Worm (Caenorhabditis elegans) whole organism, L1 larva: ENCODE data around the gene asna-1.

Source experiments
- F16B12.6 ChIP-seq: fragments of 150-350 bp; optimal IDR thresholded peaks from 2 replicates; lab custom pipeline; 2014; ENCODE audit warnings: missing biosample characterization, missing genetic modification characterization
- alr-1 ChIP-seq: fragments of 200-800 bp; sonication (Bioruptor generic); optimal IDR thresholded peaks from 2 replicates; lab custom pipeline; 2018; ENCODE audit warnings: borderline replicate concordance, mild to moderate bottlenecking, missing genetic modification characterization, missing compliant biosample characterization
- ama-1 ChIP-seq: fragments of 150-350 bp; optimal IDR thresholded peaks from 2 replicates; lab custom pipeline; 2014
- blmp-1 ChIP-seq: fragments of 150-350 bp; optimal IDR thresholded peaks from 2 replicates; lab custom pipeline; 2014; ENCODE audit warnings: missing biosample characterization, missing genetic modification characterization
- ceh-63 ChIP-seq: fragments of 200-800 bp; sonication (Bioruptor generic); optimal IDR thresholded peaks from 2 replicates; lab custom pipeline; 2018; ENCODE audit warnings: mild to moderate bottlenecking, missing genetic modification characterization, missing compliant biosample characterization
- ceh-8 ChIP-seq: fragments of 200-800 bp; sonication (Bioruptor generic); optimal IDR thresholded peaks from 2 replicates; lab custom pipeline; 2018; ENCODE audit warnings: mild to moderate bottlenecking, missing genetic modification characterization, moderate library complexity, missing compliant biosample characterization
- ceh-82 ChIP-seq, 3 experiments: fragments of 150-350 bp in 1 of 3; sonication (generic microtip) in 2 of 3; optimal IDR thresholded peaks; 2 replicates each; lab custom pipeline; 2014 to 2017; ENCODE audit warnings: missing biosample characterization in 3 of 3, missing genetic modification characterization in 3 of 3
- ceh-88 ChIP-seq: fragments of 200-800 bp; sonication (Bioruptor generic); IDR thresholded peaks from 2 replicates; pipeline ENCODE4 v1.3.6; 2022; ENCODE audit warnings: missing genetic modification characterization, missing compliant biosample characterization
- dpl-1 ChIP-seq, 3 experiments: fragments of 150-350 bp in 2 of 3; sonication (generic microtip) in 1 of 3; optimal IDR thresholded peaks; 2 replicates each; lab custom pipeline; 2014 to 2017; ENCODE audit warnings: missing biosample characterization in 3 of 3, missing genetic modification characterization in 3 of 3, missing genetic modification reagents in 3 of 3
- efl-1 ChIP-seq, 4 experiments: fragments of 150-350 bp; optimal IDR thresholded peaks in 3 of 4; peaks in 1 of 4; 1 replicate in 1 of 4; 2 replicates in 3 of 4; lab custom pipeline; 2014; ENCODE audit warnings: missing biosample characterization in 2 of 4, missing genetic modification characterization in 2 of 4, missing genetic modification reagents in 2 of 4
- egl-13 ChIP-seq: sonication (generic microtip); optimal IDR thresholded peaks from 2 replicates; lab custom pipeline; 2016; ENCODE audit warnings: missing genotype, missing genetic modification reagents, missing genetic modification characterization, missing compliant biosample characterization
- egl-27 ChIP-seq, 2 experiments: fragments of 150-350 bp in 1 of 2; sonication (generic microtip); optimal IDR thresholded peaks; 3 replicates each; lab custom pipeline; 2017 to 2018; ENCODE audit warnings: missing biosample characterization in 2 of 2, missing genetic modification characterization in 2 of 2, missing genetic modification reagents in 2 of 2
- ets-5 ChIP-seq: fragments of 200-800 bp; sonication (Bioruptor generic); IDR thresholded peaks from 2 replicates; pipeline ENCODE4 v1.3.6; 2022; ENCODE audit warnings: missing genetic modification characterization, missing compliant biosample characterization
- grh-1 ChIP-seq: fragments of 200-800 bp; sonication (Bioruptor generic); IDR thresholded peaks from 2 replicates; pipeline ENCODE4 v1.3.6; 2022; ENCODE audit warnings: missing genetic modification reagents, missing genetic modification characterization, missing compliant biosample characterization
- hlh-4 ChIP-seq: sonication (generic microtip); optimal IDR thresholded peaks from 2 replicates; lab custom pipeline; 2016; ENCODE audit warnings: mild to moderate bottlenecking, missing genetic modification characterization, missing compliant biosample characterization
- hpl-2 ChIP-seq: fragments of 150-350 bp; optimal IDR thresholded peaks from 2 replicates; lab custom pipeline; 2014; ENCODE audit warnings: missing biosample characterization, missing genetic modification reagents, missing genetic modification characterization
- irx-1 ChIP-seq: sonication (generic microtip); optimal IDR thresholded peaks from 2 replicates; lab custom pipeline; 2016; ENCODE audit warnings: missing genetic modification characterization, missing compliant biosample characterization
- lin-13 ChIP-seq: fragments of 150-350 bp; optimal IDR thresholded peaks from 2 replicates; lab custom pipeline; 2014; ENCODE audit warnings: missing biosample characterization, missing genetic modification reagents, missing genetic modification characterization
- lsy-2 ChIP-seq, 2 experiments: fragments of 150-350 bp; optimal IDR thresholded peaks; 2 replicates each; lab custom pipeline; 2014; ENCODE audit warnings: missing biosample characterization in 2 of 2, missing genetic modification characterization in 2 of 2
- mab-9 ChIP-seq: fragments of 200-800 bp; sonication (Bioruptor generic); IDR thresholded peaks from 2 replicates; pipeline ENCODE4 v1.3.6; 2022; ENCODE audit warnings: missing genetic modification reagents, missing genetic modification characterization, missing compliant biosample characterization
- mdl-1 ChIP-seq, 2 experiments: fragments of 150-350 bp; optimal IDR thresholded peaks; 2 replicates each; lab custom pipeline; 2014 to 2017; ENCODE audit warnings: missing biosample characterization in 2 of 2, missing genetic modification characterization in 2 of 2, inconsistent platforms in 1 of 2
- mef-2 ChIP-seq: fragments of 150-350 bp; optimal IDR thresholded peaks from 2 replicates; lab custom pipeline; 2014; ENCODE audit warnings: missing biosample characterization, missing genetic modification characterization
- mep-1 ChIP-seq: fragments of 150-350 bp; optimal IDR thresholded peaks from 2 replicates; lab custom pipeline; 2014; ENCODE audit warnings: missing biosample characterization, missing genetic modification characterization
- nhr-19 ChIP-seq: fragments of 200-800 bp; sonication (Bioruptor generic); conservative IDR thresholded peaks from 2 replicates; pipeline ENCODE4 v1.3.6; 2022; ENCODE audit warnings: missing genetic modification characterization, missing compliant biosample characterization
- nhr-28 ChIP-seq: fragments of 150-350 bp; optimal IDR thresholded peaks from 2 replicates; lab custom pipeline; 2014; ENCODE audit warnings: missing biosample characterization, missing genetic modification characterization
- nhr-47 ChIP-seq: sonication (generic microtip); optimal IDR thresholded peaks from 2 replicates; lab custom pipeline; 2016; ENCODE audit warnings: mild to moderate bottlenecking, missing genetic modification characterization, moderate library complexity, missing compliant biosample characterization
- nhr-71 ChIP-seq: sonication (generic microtip); optimal IDR thresholded peaks from 2 replicates; lab custom pipeline; 2016; ENCODE audit warnings: mild to moderate bottlenecking, missing genetic modification characterization, moderate library complexity, missing compliant biosample characterization
- nhr-90 ChIP-seq: sonication (generic microtip); optimal IDR thresholded peaks from 2 replicates; lab custom pipeline; 2016; ENCODE audit warnings: mild to moderate bottlenecking, missing genetic modification characterization, missing compliant biosample characterization; ENCODE audit not compliant: poor library complexity
- pag-3 ChIP-seq: sonication (generic microtip); optimal IDR thresholded peaks from 2 replicates; lab custom pipeline; 2017; ENCODE audit warnings: missing genetic modification characterization, mild to moderate bottlenecking, missing compliant biosample characterization, antibody characterized with exemption, borderline replicate concordance; ENCODE audit not compliant: insufficient read depth
- pax-3 ChIP-seq: fragments of 200-800 bp; sonication (Bioruptor generic); optimal IDR thresholded peaks from 2 replicates; lab custom pipeline; 2018; ENCODE audit warnings: mild to moderate bottlenecking, missing genetic modification characterization, moderate library complexity, missing compliant biosample characterization
- pqm-1 ChIP-seq: sonication (generic microtip); optimal IDR thresholded peaks from 3 replicates; lab custom pipeline; 2017; ENCODE audit warnings: missing biosample characterization, missing genetic modification characterization
- rnt-1 ChIP-seq: sonication (generic microtip); optimal IDR thresholded peaks from 2 replicates; lab custom pipeline; 2016; ENCODE audit warnings: mild to moderate bottlenecking, missing genetic modification characterization, moderate library complexity, missing compliant biosample characterization
- skn-1 ChIP-seq: fragments of 150-350 bp; optimal IDR thresholded peaks from 2 replicates; lab custom pipeline; 2014; ENCODE audit warnings: missing biosample characterization, missing genetic modification characterization
- snpc-4 ChIP-seq: fragments of 150-350 bp; optimal IDR thresholded peaks from 2 replicates; lab custom pipeline; 2014; ENCODE audit warnings: missing biosample characterization, missing genetic modification characterization
- snu-23 ChIP-seq: sonication (generic microtip); optimal IDR thresholded peaks from 2 replicates; lab custom pipeline; 2016; ENCODE audit warnings: missing genetic modification characterization, missing compliant biosample characterization
- sox-4 ChIP-seq: sonication (generic microtip); optimal IDR thresholded peaks from 2 replicates; lab custom pipeline; 2016; ENCODE audit warnings: missing genetic modification characterization, missing compliant biosample characterization
- sptf-1 ChIP-seq: fragments of 150-350 bp; optimal IDR thresholded peaks from 2 replicates; lab custom pipeline; 2014; ENCODE audit warnings: missing biosample characterization, missing genetic modification characterization
- tbx-2 ChIP-seq: sonication (generic microtip); optimal IDR thresholded peaks from 2 replicates; lab custom pipeline; 2016; ENCODE audit warnings: missing genetic modification characterization, missing compliant biosample characterization
- tlp-1 ChIP-seq: fragments of 150-350 bp; optimal IDR thresholded peaks from 2 replicates; lab custom pipeline; 2014; ENCODE audit warnings: missing biosample characterization, missing genetic modification characterization
- unc-30 ChIP-seq: sonication (generic microtip); optimal IDR thresholded peaks from 2 replicates; lab custom pipeline; 2017; ENCODE audit warnings: missing biosample characterization, missing genetic modification characterization
- unc-86 ChIP-seq: sonication (generic microtip); optimal IDR thresholded peaks from 2 replicates; lab custom pipeline; 2016; ENCODE audit warnings: missing genetic modification characterization, missing compliant biosample characterization
- unc-98 ChIP-seq: fragments of 200-800 bp; sonication (Bioruptor generic); IDR thresholded peaks from 2 replicates; pipeline ENCODE4 v1.3.6; 2022; ENCODE audit warnings: missing genetic modification characterization, missing compliant biosample characterization
- zag-1 ChIP-seq: fragments of 150-350 bp; optimal IDR thresholded peaks from 2 replicates; lab custom pipeline; 2014; ENCODE audit warnings: missing biosample characterization, missing genetic modification characterization
- zip-4 ChIP-seq: fragments of 200-800 bp; sonication (Bioruptor generic); optimal IDR thresholded peaks from 2 replicates; lab custom pipeline; 2018; ENCODE audit warnings: mild to moderate bottlenecking, missing genetic modification characterization, moderate library complexity, missing compliant biosample characterization
- ztf-4 ChIP-seq: fragments of 150-350 bp; optimal IDR thresholded peaks from 2 replicates; lab custom pipeline; 2014; ENCODE audit warnings: missing biosample characterization, missing genetic modification characterization

Gene asna-1

ce11 chrIII:8865294-8865766 is 29.6 kb upstream of the asna-1 start (continued):
- TF ChIP-seq efl-1 (optimal IDR thresholded peaks at IDR 0.05; lab: Kevin White, UChicago): peak; percentile 38 to 45
- peak; percentile 36 to 91 for TF ChIP-seq efl-1 (GFP tag; optimal IDR thresholded peaks at IDR 0.05 in 1 of 2; lab: Kevin White, UChicago)
- peak; percentile 69 for TF ChIP-seq grh-1
- no peak for TF ChIP-seq pqm-1
- no peak for TF ChIP-seq unc-86
- peak; percentile 18 for TF ChIP-seq F16B12.6 (tag; lab: Kevin White, UChicago)
- no peak for TF ChIP-seq ets-5 (GFP tag; lab: Robert Waterston, UW)
- TF ChIP-seq ztf-4 (tag; lab: Kevin White, UChicago): peak; percentile 56
- no peak for TF ChIP-seq tlp-1 (tag; lab: Kevin White, UChicago)
- peak; percentile 54; the same call in 1 of the 2 replicates for TF ChIP-seq ceh-88
- TF ChIP-seq unc-98 (GFP tag; lab: Robert Waterston, UW): peak; percentile 48; the same call in 1 of the 2 replicates
- TF ChIP-seq snpc-4 (tag; lab: Kevin White, UChicago): no peak
- peak; percentile 29 for TF ChIP-seq blmp-1
- TF ChIP-seq lsy-2 (tag; optimal IDR thresholded peaks at IDR 0.05; lab: Kevin White, UChicago): peak; percentile 59 to 66
- TF ChIP-seq alr-1: no peak
- TF ChIP-seq unc-30 (tag; lab: Kevin White, UChicago): no peak
- TF ChIP-seq hlh-4 (tag; lab: Kevin White, UChicago): no peak
- TF ChIP-seq ceh-82 (tag; optimal IDR thresholded peaks at IDR 0.05; lab: Kevin White, UChicago): peak in 2 of 3 experiments; percentile 34 to 61
- TF ChIP-seq dpl-1 (GFP tag; optimal IDR thresholded peaks at IDR 0.05; lab: Kevin White, UChicago): peak in 2 of 3 experiments; percentile 18 to 40
- no peak for TF ChIP-seq sox-4 (tag; lab: Kevin White, UChicago)
- no peak for TF ChIP-seq irx-1
- no peak for TF ChIP-seq zag-1
- TF ChIP-seq mep-1 (tag; lab: Kevin White, UChicago): peak; percentile 48
- peak; percentile 79 for TF ChIP-seq pag-3
- no peak for TF ChIP-seq egl-13 (tag; lab: Kevin White, UChicago)
- no peak for TF ChIP-seq pax-3 (tag; lab: Kevin White, UChicago)
- TF ChIP-seq nhr-71 (tag; lab: Kevin White, UChicago): peak; percentile 93
- TF ChIP-seq mdl-1 (tag; optimal IDR thresholded peaks at IDR 0.05; lab: Kevin White, UChicago): peak in 1 of 2 experiments; percentile 45
- peak; percentile 55 for TF ChIP-seq skn-1 (tag; lab: Kevin White, UChicago)
- peak; percentile 82 for TF ChIP-seq nhr-90 (tag; lab: Kevin White, UChicago)
- peak; percentile 89 for TF ChIP-seq nhr-19
- peak; percentile 40 for TF ChIP-seq hpl-2
- TF ChIP-seq tbx-2: peak; percentile 68
- peak; percentile 35 for TF ChIP-seq zip-4 (GFP tag; lab: Kevin White, UChicago)
- no peak for TF ChIP-seq mef-2
- peak; percentile 69 for TF ChIP-seq lin-13
- TF ChIP-seq rnt-1: peak; percentile 92
- TF ChIP-seq ceh-8 (GFP tag; lab: Kevin White, UChicago): peak; percentile 55
- peak; percentile 96 for TF ChIP-seq ama-1 (lab: Kevin White, UChicago)
- no peak for TF ChIP-seq egl-27 (tag; optimal IDR thresholded peaks at IDR 0.05; lab: Kevin White, UChicago)
- TF ChIP-seq mab-9: no peak
- peak; percentile 94 for TF ChIP-seq snu-23 (GFP tag; lab: Kevin White, UChicago)
- TF ChIP-seq ceh-63: no peak
- peak; percentile 80 for TF ChIP-seq nhr-47 (tag; lab: Kevin White, UChicago)
- TF ChIP-seq nhr-28 (tag; lab: Kevin White, UChicago): no peak
- no peak for TF ChIP-seq sptf-1 (tag; lab: Kevin White, UChicago)
